In the genomic region with DNA sequence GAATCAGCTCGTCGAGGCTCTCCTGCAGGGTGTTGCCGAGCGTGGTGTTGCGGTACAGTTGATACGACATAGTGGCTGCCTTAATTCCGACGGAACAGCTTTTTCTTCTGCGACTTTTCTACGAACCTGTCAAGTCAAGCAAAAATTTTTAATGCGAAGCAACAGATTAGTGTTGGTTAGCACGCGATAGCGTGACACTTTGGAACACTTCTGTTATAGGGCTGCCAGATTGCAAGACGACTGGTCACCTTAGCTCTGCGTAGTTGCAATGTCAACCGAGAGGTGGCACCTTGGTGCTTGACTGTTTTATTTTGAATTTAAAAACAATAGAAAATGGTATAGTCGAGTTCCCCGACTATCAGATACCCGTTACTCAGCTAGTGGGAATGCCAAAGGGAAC, we compare ENCODE assay signal across 4 fruit fly cellular contexts.
TF ChIP-seq lines count a peak whose summit lies in the region.

TSS of gene TfIIA-S (minus strand) at position 175 of the 400 bp plus-strand sequence.

TF ChIP-seq in whole organism, adult, 20 proteins besides CTCF, POLR2A, EP300 and RAD21 (continued from another document):
- TF ChIP-seq CG7101 (tag; optimal IDR thresholded peaks at IDR 0.05; lab: Kevin White, UChicago) (peak; percentile 86), toe (GFP tag; optimal IDR thresholded peaks at IDR 0.05; lab: Kevin White, UChicago) (peak; percentile 76), Crg-1 (GFP tag; optimal IDR thresholded peaks at IDR 0.05; lab: Kevin White, UChicago) (peak; percentile 95)

TF ChIP-seq in whole organism, embryonic, 481 proteins besides CTCF, POLR2A, EP300 and RAD21 (continued from another document and continues in another):
- TF ChIP-seq TFAM (GFP tag; optimal IDR thresholded peaks at IDR 0.05; lab: Kevin White, UChicago) = no peak
- TF ChIP-seq da (GFP tag; optimal IDR thresholded peaks at IDR 0.05; lab: Kevin White, UChicago) = peak; percentile 10
- TF ChIP-seq mirr (GFP tag; optimal IDR thresholded peaks at IDR 0.05; lab: Kevin White, UChicago) = peak; percentile 75
- TF ChIP-seq CG33213 (GFP tag; optimal IDR thresholded peaks at IDR 0.05; lab: Kevin White, UChicago) = peak; percentile 94
- peak; percentile 69 for TF ChIP-seq Hr3 (GFP tag; optimal IDR thresholded peaks at IDR 0.05; lab: Kevin White, UChicago)
- peak; percentile 54 for TF ChIP-seq CG4820 (GFP tag; optimal IDR thresholded peaks at IDR 0.05; lab: Kevin White, UChicago)
- TF ChIP-seq Myb (GFP tag; optimal IDR thresholded peaks at IDR 0.05; lab: Kevin White, UChicago) = peak; percentile 100
- TF ChIP-seq crp (GFP tag; optimal IDR thresholded peaks at IDR 0.05; lab: Kevin White, UChicago) = peak in 1 of 2 experiments; percentile 38
- TF ChIP-seq Lpt (GFP tag; optimal IDR thresholded peaks at IDR 0.05; lab: Kevin White, UChicago) = no peak
- TF ChIP-seq BEAF-32 (GFP tag; optimal IDR thresholded peaks at IDR 0.05; lab: Kevin White, UChicago) = peak; percentile 69
- no peak for TF ChIP-seq CG9932 (GFP tag; IDR thresholded peaks at IDR 0.05; lab: Robert Waterston, UW)
- TF ChIP-seq Nf-YA (GFP tag; IDR thresholded peaks at IDR 0.05; lab: Robert Waterston, UW) = no peak
- TF ChIP-seq CG7963 (GFP tag; IDR thresholded peaks at IDR 0.05; lab: Robert Waterston, UW; ENCODE audit: partially characterized antibody) = no peak
- no peak for TF ChIP-seq CG2678 (tag; optimal IDR thresholded peaks at IDR 0.05; lab: Kevin White, UChicago)
- no peak for TF ChIP-seq yki (optimal IDR thresholded peaks at IDR 0.05; lab: Kevin White, UChicago)
- peak; percentile 80 for TF ChIP-seq Mad (GFP tag; optimal IDR thresholded peaks at IDR 0.05; lab: Kevin White, UChicago)
- TF ChIP-seq CG43689 (GFP tag; IDR thresholded peaks at IDR 0.05; lab: Robert Waterston, UW) = no peak
- TF ChIP-seq maf-S (GFP tag; optimal IDR thresholded peaks at IDR 0.05; lab: Kevin White, UChicago) = peak; percentile 78
- no peak for TF ChIP-seq D (optimal IDR thresholded peaks at IDR 0.05; lab: Kevin White, UChicago)
- peak; percentile 40 for TF ChIP-seq D (GFP tag; optimal IDR thresholded peaks at IDR 0.05; lab: Kevin White, UChicago)
- TF ChIP-seq CG11560 (tag; IDR thresholded peaks at IDR 0.05; lab: Robert Waterston, UW) = no peak
- TF ChIP-seq bab2 (GFP tag; optimal IDR thresholded peaks at IDR 0.05; lab: Kevin White, UChicago) = peak; percentile 75
- TF ChIP-seq Aef1 (GFP tag; IDR thresholded peaks at IDR 0.05; lab: Robert Waterston, UW) = no peak
- no peak for TF ChIP-seq br (optimal IDR thresholded peaks at IDR 0.05; lab: Kevin White, UChicago)
- TF ChIP-seq pb (GFP tag; optimal IDR thresholded peaks at IDR 0.05; lab: Kevin White, UChicago) = peak; percentile 79
- TF ChIP-seq Tbp (GFP tag; optimal IDR thresholded peaks at IDR 0.05; lab: Kevin White, UChicago) = no peak
- no peak for TF ChIP-seq ara (GFP tag; IDR thresholded peaks at IDR 0.05; lab: Robert Waterston, UW)
- TF ChIP-seq CoRest (tag; optimal IDR thresholded peaks at IDR 0.05; lab: Kevin White, UChicago) = peak; percentile 64
- TF ChIP-seq CG15601 (tag; optimal IDR thresholded peaks at IDR 0.05; lab: Kevin White, UChicago) = peak; percentile 61
- peak; percentile 88 for TF ChIP-seq trem (tag; optimal IDR thresholded peaks at IDR 0.05; lab: Kevin White, UChicago)
- no peak for TF ChIP-seq D19A (tag; optimal IDR thresholded peaks at IDR 0.05; lab: Kevin White, UChicago)
- no peak for TF ChIP-seq HLH4C (GFP tag; IDR thresholded peaks at IDR 0.05; lab: Robert Waterston, UW; ENCODE audit: partially characterized antibody)
- no peak for TF ChIP-seq cas (GFP tag; IDR thresholded peaks at IDR 0.05; lab: Robert Waterston, UW)
- TF ChIP-seq CG5245 (GFP tag; optimal IDR thresholded peaks at IDR 0.05; lab: Kevin White, UChicago) = peak; percentile 71
- TF ChIP-seq CG10431 (GFP tag; optimal IDR thresholded peaks at IDR 0.05; lab: Kevin White, UChicago) = no peak
- TF ChIP-seq hb (GFP tag; IDR thresholded peaks at IDR 0.05; lab: Robert Waterston, UW; ENCODE audit: partially characterized antibody) = no peak
- TF ChIP-seq CG7372 (GFP tag; IDR thresholded peaks at IDR 0.05; lab: Robert Waterston, UW) = no peak
- no peak for TF ChIP-seq CG31224 (GFP tag; IDR thresholded peaks at IDR 0.05; lab: Robert Waterston, UW)
- no peak for TF ChIP-seq CG7271 (tag; optimal IDR thresholded peaks at IDR 0.05; lab: Kevin White, UChicago)
- TF ChIP-seq tin (GFP tag; optimal IDR thresholded peaks at IDR 0.05; lab: Kevin White, UChicago) = peak; percentile 81
- TF ChIP-seq chn (GFP tag; optimal IDR thresholded peaks at IDR 0.05; lab: Kevin White, UChicago) = peak; percentile 84
- TF ChIP-seq Neu2 (GFP tag; optimal IDR thresholded peaks at IDR 0.05; lab: Kevin White, UChicago; ENCODE audit: borderline replicate concordance) = no peak

TF ChIP-seq in whole organism, prepupa, 60 proteins besides CTCF, POLR2A, EP300 and RAD21 (continued from another document):
- TF ChIP-seq CG34406 (GFP tag; optimal IDR thresholded peaks at IDR 0.05; lab: Kevin White, UChicago) (no peak), CG7368 (GFP tag; optimal IDR thresholded peaks at IDR 0.05; lab: Kevin White, UChicago) (no peak), acj6 (GFP tag; optimal IDR thresholded peaks at IDR 0.05; lab: Kevin White, UChicago) (no peak), CG31627 (GFP tag; optimal IDR thresholded peaks at IDR 0.05; lab: Kevin White, UChicago) (peak; percentile 82), CG3919 (GFP tag; optimal IDR thresholded peaks at IDR 0.05; lab: Kevin White, UChicago) (peak; percentile 71), Hr39 (GFP tag; optimal IDR thresholded peaks at IDR 0.05; lab: Kevin White, UChicago) (peak; percentile 63), fd85E (GFP tag; optimal IDR thresholded peaks at IDR 0.05; lab: Kevin White, UChicago) (no peak)

TF ChIP-seq in whole organism, wandering third instar larva, 38 proteins besides CTCF, POLR2A, EP300 and RAD21 (continued from another document):
- TF ChIP-seq Dif (GFP tag; optimal IDR thresholded peaks at IDR 0.05; lab: Kevin White, UChicago; ENCODE audit: partially characterized antibody) (peak; percentile 62), usp (GFP tag; optimal IDR thresholded peaks at IDR 0.05; lab: Kevin White, UChicago) (no peak), CG9705 (GFP tag; optimal IDR thresholded peaks at IDR 0.05; lab: Kevin White, UChicago) (peak; percentile 77), foxo (GFP tag; optimal IDR thresholded peaks at IDR 0.05; lab: Kevin White, UChicago) (peak in 1 of 2 experiments; percentile 88)
